Fruit fly (Drosophila melanogaster): ENCODE measurements around the gene mld.

The mld gene

DNA sequence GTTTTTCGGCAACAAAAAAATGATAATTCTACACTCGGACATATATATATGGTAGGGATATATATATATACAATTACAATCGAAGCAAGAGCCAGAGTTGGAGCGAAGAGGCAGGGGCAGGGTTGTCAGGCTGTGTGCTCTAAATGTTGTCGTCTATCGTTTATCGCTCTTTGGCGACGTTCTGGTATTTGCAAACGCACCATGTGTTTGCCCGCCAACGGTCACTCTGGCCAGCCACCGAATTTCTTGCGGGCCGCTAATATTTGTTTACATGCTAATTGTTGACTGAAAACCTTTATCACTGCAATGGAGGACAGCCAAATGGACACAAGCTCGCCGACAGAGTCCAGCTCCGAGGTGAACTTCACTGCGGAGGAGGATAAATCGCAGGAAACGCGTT, 64.5 kb downstream of the mld start, which contains the start of the genes puf and ash2:
puf (minus strand) TSS at position 121 of the 400 bp plus-strand sequence.
ash2 (plus strand) TSS at position 203 of the 400 bp plus-strand sequence.
- no peak for TF ChIP-seq brk (GFP tag; optimal IDR thresholded peaks at IDR 0.05)
- peak; percentile 25 for TF ChIP-seq Dif (GFP tag; optimal IDR thresholded peaks at IDR 0.05; ENCODE audit: partially characterized antibody)

DNA sequence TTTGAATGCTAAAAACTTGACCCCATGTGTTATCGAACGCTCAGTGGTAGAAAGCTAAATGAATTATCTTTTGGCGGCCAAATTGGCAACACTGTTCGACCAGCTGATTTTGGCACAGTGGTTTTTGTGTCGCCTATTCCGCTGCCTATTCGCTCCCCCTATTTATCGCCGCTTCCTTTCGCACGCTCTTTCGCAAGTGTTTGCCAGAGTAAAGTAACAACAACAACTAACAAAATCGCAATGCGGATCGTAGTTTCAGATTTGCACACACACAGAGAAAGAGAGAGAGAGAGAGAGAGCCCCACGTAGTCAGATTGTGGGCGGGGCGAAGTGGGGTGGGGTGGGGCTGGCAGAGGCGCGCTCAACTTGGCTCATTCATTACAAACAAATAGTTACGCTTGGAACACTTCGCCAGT, 65.6 kb downstream of the mld start:
- TF ChIP-seq rgr (GFP tag; optimal IDR thresholded peaks at IDR 0.05) = peak; percentile 38
- TF ChIP-seq CG9705 (GFP tag; optimal IDR thresholded peaks at IDR 0.05) = no peak
- TF ChIP-seq Sp1 (GFP tag; optimal IDR thresholded peaks at IDR 0.05) = peak; percentile 31
- no peak for TF ChIP-seq Hr78 (GFP tag; optimal IDR thresholded peaks at IDR 0.05)
- peak; percentile 56 for TF ChIP-seq Dif (GFP tag; optimal IDR thresholded peaks at IDR 0.05; ENCODE audit: partially characterized antibody)
- peak; percentile 43 for TF ChIP-seq OdsH (GFP tag; optimal IDR thresholded peaks at IDR 0.05)
- TF ChIP-seq tai (GFP tag; optimal IDR thresholded peaks at IDR 0.05) = no peak
- no peak for TF ChIP-seq fru (GFP tag; optimal IDR thresholded peaks at IDR 0.05)
- TF ChIP-seq psq (GFP tag; optimal IDR thresholded peaks at IDR 0.05) = peak; percentile 94
- TF ChIP-seq HLH106 (tag; optimal IDR thresholded peaks at IDR 0.05) = peak; percentile 32
- TF ChIP-seq ey (GFP tag; optimal IDR thresholded peaks at IDR 0.05) = peak; percentile 15
- TF ChIP-seq usp (GFP tag; optimal IDR thresholded peaks at IDR 0.05) = no peak

DNA sequence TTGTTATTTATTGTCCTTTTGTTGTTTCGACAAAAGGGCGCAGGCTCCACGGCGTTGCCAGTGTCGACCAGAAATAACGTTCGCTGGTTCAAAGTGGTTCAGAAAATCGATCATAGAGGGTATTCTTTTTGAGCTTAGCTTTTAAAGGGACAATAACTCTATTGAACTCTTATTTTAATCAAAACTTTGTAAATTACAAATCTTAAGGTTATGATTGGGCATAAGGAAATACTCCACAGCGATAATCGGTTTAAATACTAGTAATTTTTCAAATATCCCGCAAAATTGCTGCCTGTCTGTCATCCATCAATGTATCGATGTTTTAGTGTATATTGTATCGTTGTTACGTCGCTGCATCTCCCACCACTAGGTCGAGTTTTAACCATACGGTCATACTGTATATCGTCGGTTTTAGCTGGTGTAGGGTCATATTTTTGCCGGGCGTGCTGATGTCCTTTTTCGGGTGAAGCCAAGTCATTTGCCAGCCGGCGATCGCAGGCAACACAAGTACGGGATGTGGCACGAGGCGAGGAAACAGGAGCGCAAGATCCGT, 69.4 kb downstream of the mld start, which contains the start of the genes CG31125 and CG6695:
CG31125 (minus strand) TSS at position 51 of the 553 bp plus-strand sequence.
CG6695 (plus strand) TSS at position 391 of the 553 bp plus-strand sequence.
- no peak for TF ChIP-seq Hr78 (GFP tag; optimal IDR thresholded peaks at IDR 0.05)
- peak; percentile 40 for TF ChIP-seq OdsH (GFP tag; optimal IDR thresholded peaks at IDR 0.05)
- no peak for TF ChIP-seq CrebA (GFP tag; optimal IDR thresholded peaks at IDR 0.05; ENCODE audit: borderline replicate concordance)
- TF ChIP-seq Hr83 (GFP tag; optimal IDR thresholded peaks at IDR 0.05; ENCODE audit: poor library complexity, severe bottlenecking) = peak; percentile 75
- peak; percentile 58 for TF ChIP-seq sv (GFP tag; optimal IDR thresholded peaks at IDR 0.05)
- TF ChIP-seq ey (GFP tag; optimal IDR thresholded peaks at IDR 0.05) = peak; percentile 50
- peak; percentile 47 for TF ChIP-seq psq (GFP tag; optimal IDR thresholded peaks at IDR 0.05)
- peak; percentile 61 for TF ChIP-seq HLH106 (tag; optimal IDR thresholded peaks at IDR 0.05)

DNA sequence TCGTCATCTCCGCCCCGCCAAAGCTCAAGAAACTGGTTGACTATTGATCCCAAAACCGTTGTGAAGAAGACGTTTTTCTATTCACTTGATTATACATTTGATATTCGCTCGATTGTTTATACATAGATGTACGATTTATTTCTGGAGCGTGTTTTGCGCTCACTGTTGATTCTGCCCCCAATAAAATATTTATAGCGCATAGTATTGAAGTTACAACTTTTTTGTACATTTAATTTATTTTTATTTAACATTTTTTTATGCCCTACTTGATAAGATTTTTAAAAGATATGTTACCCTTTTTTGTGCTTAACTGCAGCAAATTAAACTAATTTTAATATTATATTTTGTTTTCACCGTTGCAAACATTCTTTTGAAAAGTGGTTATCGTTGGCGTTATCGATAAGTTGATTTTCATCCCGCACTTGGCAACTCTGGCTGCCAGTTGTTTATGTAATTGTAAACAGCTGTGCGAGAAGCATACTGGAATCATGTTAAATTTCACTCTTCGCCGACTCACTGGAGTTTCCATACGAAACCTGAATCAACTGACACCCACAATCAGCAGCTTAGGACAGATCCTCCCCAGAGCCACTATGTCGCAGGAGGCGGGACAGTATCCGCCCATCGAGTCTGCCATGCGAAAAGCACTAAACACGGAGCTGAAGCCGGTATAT, 73.9 kb downstream of the mld start, which contains the start of gene CG31126:
CG31126 (plus strand) TSS at position 449 of the 674 bp plus-strand sequence.
- TF ChIP-seq CG32264 (GFP tag; optimal IDR thresholded peaks at IDR 0.05) (no peak), CrebA (GFP tag; optimal IDR thresholded peaks at IDR 0.05; ENCODE audit: borderline replicate concordance) (no peak), CG9705 (GFP tag; optimal IDR thresholded peaks at IDR 0.05) (no peak)

DNA sequence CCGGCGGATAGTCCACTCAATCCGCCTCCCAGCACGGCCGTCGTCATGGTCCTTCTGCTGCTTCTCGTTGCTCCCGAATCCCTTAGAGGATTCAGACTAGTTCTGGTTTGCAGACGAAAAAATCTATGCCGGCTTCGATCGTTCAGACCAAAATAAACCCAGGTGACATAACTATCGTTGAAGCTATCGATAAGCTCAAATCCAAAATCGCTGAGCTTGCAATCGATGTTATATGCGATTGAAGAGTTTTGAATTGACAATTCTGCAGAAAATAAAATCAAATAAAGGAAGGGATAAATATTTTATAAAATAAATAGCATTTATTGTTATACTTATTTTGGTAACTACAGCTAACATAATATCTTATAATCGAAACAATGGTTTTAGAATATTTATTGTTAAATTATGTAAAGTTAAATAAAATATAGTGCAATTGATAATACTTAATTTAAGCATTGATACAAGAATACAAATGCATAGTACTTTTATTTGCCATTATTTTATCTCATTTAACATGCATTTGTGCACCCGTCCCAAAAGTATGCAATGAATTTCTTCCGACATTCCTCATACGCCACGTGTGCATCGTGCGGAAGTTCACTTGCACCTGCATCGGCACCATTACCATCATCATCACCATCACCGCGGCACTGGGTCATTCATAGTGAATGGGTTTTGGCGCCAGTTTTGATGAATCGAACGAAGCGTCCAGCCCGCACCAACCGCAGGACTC, 76.4 kb downstream of the mld start, which contains the start of gene Ppox:
Ppox (minus strand) TSS at position 173 of the 733 bp plus-strand sequence.
- peak; percentile 10 for TF ChIP-seq Myc (optimal IDR thresholded peaks at IDR 0.05)
- TF ChIP-seq Rel (GFP tag; optimal IDR thresholded peaks at IDR 0.05) = no peak
- no peak for TF ChIP-seq Rel (tag; optimal IDR thresholded peaks at IDR 0.05)
- TF ChIP-seq pan (optimal IDR thresholded peaks at IDR 0.05) = no peak
- TF ChIP-seq Dif (GFP tag; optimal IDR thresholded peaks at IDR 0.05; ENCODE audit: partially characterized antibody) = no peak
- no peak for TF ChIP-seq tai (GFP tag; optimal IDR thresholded peaks at IDR 0.05)
- TF ChIP-seq h (GFP tag; optimal IDR thresholded peaks at IDR 0.05) = no peak
- no peak for TF ChIP-seq dsf (GFP tag; optimal IDR thresholded peaks at IDR 0.05; ENCODE audit: borderline replicate concordance)
- no peak for TF ChIP-seq Hnf4 (GFP tag; optimal IDR thresholded peaks at IDR 0.05)
- TF ChIP-seq brk (GFP tag; optimal IDR thresholded peaks at IDR 0.05) = no peak
- TF ChIP-seq Hr83 (GFP tag; optimal IDR thresholded peaks at IDR 0.05; ENCODE audit: poor library complexity, severe bottlenecking) = peak; percentile 25

DNA sequence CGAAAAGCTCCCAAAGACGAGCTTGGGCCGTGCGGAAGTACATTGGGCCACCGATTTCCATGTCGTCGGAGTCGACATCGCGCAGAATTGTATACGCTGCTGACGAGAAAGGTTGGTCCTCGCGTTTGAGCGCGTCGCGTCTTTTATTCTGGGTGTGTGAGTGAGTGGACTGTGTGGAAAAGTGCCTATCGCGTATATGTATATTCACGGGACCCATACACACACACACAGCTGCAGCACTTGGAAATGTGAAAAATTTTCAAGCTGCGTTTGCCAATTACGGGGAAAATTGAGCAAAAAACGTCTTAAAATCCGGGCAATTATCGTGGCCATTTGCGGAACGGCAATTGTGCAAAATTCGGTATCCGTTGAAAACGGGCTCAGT, 77.0 kb downstream of the mld start, which contains the start of gene slo:
slo (plus strand) TSS at position 80 of the 385 bp plus-strand sequence.
- TF ChIP-seq Hr83 (GFP tag; optimal IDR thresholded peaks at IDR 0.05; ENCODE audit: poor library complexity, severe bottlenecking) = no peak
- no peak for TF ChIP-seq sage (GFP tag; optimal IDR thresholded peaks at IDR 0.05)
